Fruit fly (Drosophila melanogaster) whole organism, embryonic: ENCODE data around the gene pod1.
A peak's percentile ranks its signal among the peaks of the same experiment; 100 is the strongest.

ENCODE experiments used
- Blimp-1 ChIP-seq: fragments of 200-800 bp; sonication (Bioruptor generic); optimal IDR thresholded peaks from 3 replicates; lab custom pipeline; 2018; ENCODE audit warnings: missing biosample characterization, missing genetic modification characterization, mild to moderate bottlenecking, moderate library complexity, missing genetic modification reagents
- BtbVII ChIP-seq: fragments of 200-800 bp; sonication (Bioruptor generic); optimal IDR thresholded peaks from 3 replicates; lab custom pipeline; 2017; ENCODE audit warnings: missing biosample characterization, mild to moderate bottlenecking, missing genetic modification characterization
- CG10462 ChIP-seq: fragments of 200-800 bp; sonication (Bioruptor generic); optimal IDR thresholded peaks from 2 replicates; lab custom pipeline; 2016; ENCODE audit warnings: missing biosample characterization, missing genetic modification characterization
- CG11398 ChIP-seq: fragments of 200-800 bp; sonication (Bioruptor generic); optimal IDR thresholded peaks from 2 replicates; lab custom pipeline; 2016; ENCODE audit warnings: missing biosample characterization, missing genetic modification characterization
- CG12104 ChIP-seq: fragments of 200-800 bp; sonication (Bioruptor generic); optimal IDR thresholded peaks from 3 replicates; lab custom pipeline; 2016; ENCODE audit warnings: missing biosample characterization, missing genetic modification characterization
- CG1233 ChIP-seq: fragments of 200-800 bp; sonication (Bioruptor generic); optimal IDR thresholded peaks from 4 replicates; lab custom pipeline; 2018; ENCODE audit warnings: missing biosample characterization, mild to moderate bottlenecking, missing genetic modification characterization
- CG13123 ChIP-seq: fragments of 200-800 bp; sonication (Bioruptor generic); optimal IDR thresholded peaks from 2 replicates; lab custom pipeline; 2016; ENCODE audit warnings: missing biosample characterization, missing genetic modification characterization
- CG17328 ChIP-seq: fragments of 200-800 bp; sonication (Bioruptor generic); IDR thresholded peaks from 2 replicates; pipeline ENCODE4 v1.3.6; 2022; ENCODE audit warnings: missing biosample characterization, missing genetic modification characterization
- CG32767 ChIP-seq: fragments of 200-800 bp; sonication (Bioruptor generic); IDR thresholded peaks from 2 replicates; pipeline ENCODE4 v1.3.6; 2022; ENCODE audit warnings: missing biosample characterization, missing genetic modification characterization
- CG32772 ChIP-seq: fragments of 200-800 bp; sonication (Bioruptor generic); IDR thresholded peaks from 2 replicates; pipeline ENCODE4 v1.3.6; 2022; ENCODE audit warnings: missing biosample characterization, missing genetic modification characterization
- CG3281 ChIP-seq: fragments of 200-800 bp; sonication (Bioruptor generic); optimal IDR thresholded peaks from 3 replicates; lab custom pipeline; 2017; ENCODE audit warnings: missing biosample characterization, mild to moderate bottlenecking, missing genetic modification characterization
- CG3726 ChIP-seq: fragments of 200-800 bp; sonication (Bioruptor generic); IDR thresholded peaks from 3 replicates; pipeline ENCODE4, ENCODE4 v1.3.6; 2022; ENCODE audit warnings: missing biosample characterization, missing genetic modification characterization
- CG7786 ChIP-seq: fragments of 200-800 bp; sonication (Bioruptor generic); optimal IDR thresholded peaks from 2 replicates; lab custom pipeline; 2016; ENCODE audit warnings: missing biosample characterization, missing genetic modification characterization
- CG8290 ChIP-seq, 3 experiments: fragments of 200-800 bp; sonication (Bioruptor generic); optimal IDR thresholded peaks; 2 replicates each; lab custom pipeline; 2016 to 2019; ENCODE audit warnings: missing biosample characterization in 3 of 3, missing genetic modification characterization in 3 of 3, mild to moderate bottlenecking in 2 of 3, moderate library complexity in 1 of 3
- CG9215 ChIP-seq: fragments of 200-800 bp; sonication (Bioruptor generic); IDR thresholded peaks from 2 replicates; pipeline ENCODE4 v1.3.6; 2022; ENCODE audit warnings: missing biosample characterization, missing genetic modification characterization
- CG9817 ChIP-seq: fragments of 200-800 bp; sonication (Bioruptor generic); optimal IDR thresholded peaks from 2 replicates; lab custom pipeline; 2018; ENCODE audit warnings: missing biosample characterization, mild to moderate bottlenecking, missing genetic modification characterization, moderate library complexity
- CoRest ChIP-seq: fragments of 200-800 bp; sonication (Bioruptor generic); optimal IDR thresholded peaks from 3 replicates; lab custom pipeline; 2018; ENCODE audit warnings: missing biosample characterization, mild to moderate bottlenecking, missing genetic modification characterization, moderate library complexity
- E2f2 ChIP-seq: fragments of 200-800 bp; sonication (Bioruptor generic); IDR thresholded peaks from 2 replicates; pipeline ENCODE4 v1.3.6; 2022; ENCODE audit warnings: missing biosample characterization, missing genetic modification characterization
- HLH3B ChIP-seq: fragments of 200-800 bp; sonication (Bioruptor generic); IDR thresholded peaks from 2 replicates; pipeline ENCODE4 v1.3.6; 2022; ENCODE audit warnings: missing biosample characterization, missing genetic modification characterization
- Hand ChIP-seq: fragments of 200-800 bp; sonication (Bioruptor generic); optimal IDR thresholded peaks from 2 replicates; lab custom pipeline; 2017; ENCODE audit warnings: mild to moderate bottlenecking, missing biosample characterization, missing genetic modification reagents, missing genetic modification characterization
- MBD-R2 ChIP-seq: fragments of 200-800 bp; sonication (Bioruptor generic); IDR thresholded peaks from 2 replicates; pipeline ENCODE4 v1.3.6; 2022; ENCODE audit warnings: missing biosample characterization, missing genetic modification characterization
- Myb ChIP-seq: fragments of 200-800 bp; sonication (Bioruptor generic); optimal IDR thresholded peaks from 2 replicates; lab custom pipeline; 2016; ENCODE audit warnings: missing biosample characterization, missing genetic modification characterization
- NC2α ChIP-seq: fragments of 200-800 bp; sonication (Bioruptor generic); optimal IDR thresholded peaks from 2 replicates; lab custom pipeline; 2016; ENCODE audit warnings: missing biosample characterization, missing genetic modification characterization
- Nf-YC ChIP-seq: fragments of 200-800 bp; optimal IDR thresholded peaks from 3 replicates; lab custom pipeline; 2019; ENCODE audit warnings: missing biosample characterization, mild to moderate bottlenecking, missing genetic modification characterization, moderate library complexity
- Oli ChIP-seq: fragments of 200-800 bp; sonication (Bioruptor generic); optimal IDR thresholded peaks from 2 replicates; lab custom pipeline; 2018; ENCODE audit warnings: missing biosample characterization, mild to moderate bottlenecking, missing genetic modification characterization, moderate library complexity
- Poxn ChIP-seq: fragments of 200-800 bp; sonication (Bioruptor generic); IDR thresholded peaks from 2 replicates; pipeline ENCODE4 v1.3.6; 2022; ENCODE audit warnings: missing biosample characterization, missing genetic modification characterization
- Ravus ChIP-seq: fragments of 200-800 bp; sonication (Bioruptor generic); IDR thresholded peaks from 2 replicates; pipeline ENCODE4 v1.3.6; 2022; ENCODE audit warnings: missing biosample characterization, missing genetic modification characterization
- Scr ChIP-seq: fragments of 200-800 bp; sonication (Bioruptor generic); IDR thresholded peaks from 2 replicates; pipeline ENCODE4 v1.3.6; 2022; ENCODE audit warnings: missing biosample characterization, missing genetic modification characterization; ENCODE audit not compliant: partially characterized antibody
- Usf ChIP-seq: fragments of 200-800 bp; sonication (Bioruptor generic); optimal IDR thresholded peaks from 2 replicates; lab custom pipeline; 2017; ENCODE audit warnings: missing genotype, missing biosample characterization, missing genetic modification characterization
- al ChIP-seq: fragments of 200-800 bp; sonication (Bioruptor generic); IDR thresholded peaks from 2 replicates; pipeline ENCODE4 v1.3.6; 2022; ENCODE audit warnings: missing biosample characterization, missing genetic modification characterization
- amos ChIP-seq: fragments of 200-800 bp; sonication (Bioruptor generic); IDR thresholded peaks from 2 replicates; pipeline ENCODE4 v1.3.6; 2022; ENCODE audit warnings: missing biosample characterization, missing genetic modification characterization; ENCODE audit not compliant: partially characterized antibody
- chn ChIP-seq: fragments of 200-800 bp; sonication (Bioruptor generic); optimal IDR thresholded peaks from 2 replicates; lab custom pipeline; 2016; ENCODE audit warnings: missing biosample characterization, missing genetic modification characterization
- crp ChIP-seq, 2 experiments: fragments of 200-800 bp; sonication (Bioruptor generic); optimal IDR thresholded peaks; 2 replicates in 1 of 2; 3 replicates in 1 of 2; lab custom pipeline; 2017; ENCODE audit warnings: missing biosample characterization in 2 of 2, missing genetic modification characterization in 2 of 2, mild to moderate bottlenecking in 1 of 2, moderate library complexity in 1 of 2
- disco-r ChIP-seq: fragments of 200-800 bp; sonication (Bioruptor generic); optimal IDR thresholded peaks from 2 replicates; lab custom pipeline; 2016; ENCODE audit warnings: missing biosample characterization, missing genetic modification characterization
- esg ChIP-seq: fragments of 200-800 bp; sonication (Bioruptor generic); conservative IDR thresholded peaks from 2 replicates; pipeline ENCODE4 v1.3.6; 2022; ENCODE audit warnings: missing biosample characterization, missing genetic modification characterization
- eyg ChIP-seq: fragments of 200-800 bp; sonication (Bioruptor generic); optimal IDR thresholded peaks from 3 replicates; lab custom pipeline; 2016; ENCODE audit warnings: missing biosample characterization, missing genetic modification characterization
- gcm ChIP-seq: fragments of 200-800 bp; sonication (Bioruptor generic); optimal IDR thresholded peaks from 2 replicates; lab custom pipeline; 2019; ENCODE audit warnings: missing biosample characterization, mild to moderate bottlenecking, missing genetic modification characterization, moderate library complexity
- inv ChIP-seq: fragments of 200-800 bp; sonication (Bioruptor generic); IDR thresholded peaks from 2 replicates; pipeline ENCODE4 v1.3.6; 2022; ENCODE audit warnings: missing biosample characterization, missing genetic modification characterization; ENCODE audit not compliant: partially characterized antibody
- jumu ChIP-seq: fragments of 200-800 bp; sonication (Bioruptor generic); optimal IDR thresholded peaks from 3 replicates; lab custom pipeline; 2016; ENCODE audit warnings: missing biosample characterization, missing genetic modification characterization
- mirr ChIP-seq: fragments of 200-800 bp; sonication (Bioruptor generic); optimal IDR thresholded peaks from 3 replicates; lab custom pipeline; 2018; ENCODE audit warnings: missing biosample characterization, mild to moderate bottlenecking, missing genetic modification characterization
- nmo ChIP-seq: fragments of 200-800 bp; sonication (Bioruptor generic); optimal IDR thresholded peaks from 2 replicates; lab custom pipeline; 2018; ENCODE audit warnings: missing biosample characterization, mild to moderate bottlenecking, missing genetic modification characterization, moderate library complexity
- pho ChIP-seq: fragments of 200-800 bp; sonication (Bioruptor generic); optimal IDR thresholded peaks from 2 replicates; lab custom pipeline; 2016; ENCODE audit warnings: missing biosample characterization, missing genetic modification characterization
- prd ChIP-seq, 3 experiments: fragments of >200 bp in 2 of 3; fragments of 200-800 bp in 1 of 3; sonication (Bioruptor generic) in 1 of 3; optimal IDR thresholded peaks in 2 of 3; IDR thresholded peaks in 1 of 3; 2 replicates in 2 of 3; 3 replicates in 1 of 3; pipeline versions ENCODE4 v1.3.6 to Lab custom; 2017 to 2022; ENCODE audit warnings: missing biosample characterization in 1 of 3, missing genetic modification characterization in 1 of 3
- pros ChIP-seq: fragments of 200-800 bp; sonication (Bioruptor generic); optimal IDR thresholded peaks from 3 replicates; lab custom pipeline; 2019; ENCODE audit warnings: missing biosample characterization, mild to moderate bottlenecking, missing genetic modification characterization, moderate library complexity
- ro ChIP-seq: fragments of 200-800 bp; sonication (Bioruptor generic); IDR thresholded peaks from 2 replicates; pipeline ENCODE4 v1.3.6; 2022; ENCODE audit warnings: missing biosample characterization, missing genetic modification characterization
- sd ChIP-seq: fragments of 200-800 bp; sonication (Bioruptor generic); optimal IDR thresholded peaks from 3 replicates; lab custom pipeline; 2018; ENCODE audit warnings: missing biosample characterization, mild to moderate bottlenecking, missing genetic modification characterization, moderate library complexity
- toy ChIP-seq: fragments of 200-800 bp; sonication (Bioruptor generic); IDR thresholded peaks from 2 replicates; pipeline ENCODE4 v1.3.6; 2022; ENCODE audit warnings: missing biosample characterization, missing genetic modification characterization
- wek ChIP-seq: fragments of 200-800 bp; sonication (Bioruptor generic); optimal IDR thresholded peaks from 3 replicates; lab custom pipeline; 2018; ENCODE audit warnings: missing biosample characterization, mild to moderate bottlenecking, missing genetic modification characterization, moderate library complexity
- z ChIP-seq: fragments of 200-800 bp; sonication (Bioruptor generic); IDR thresholded peaks from 3 replicates; pipeline ENCODE4 v1.3.6; 2022; ENCODE audit warnings: missing biosample characterization, missing genetic modification characterization

The pod1 gene

DNA sequence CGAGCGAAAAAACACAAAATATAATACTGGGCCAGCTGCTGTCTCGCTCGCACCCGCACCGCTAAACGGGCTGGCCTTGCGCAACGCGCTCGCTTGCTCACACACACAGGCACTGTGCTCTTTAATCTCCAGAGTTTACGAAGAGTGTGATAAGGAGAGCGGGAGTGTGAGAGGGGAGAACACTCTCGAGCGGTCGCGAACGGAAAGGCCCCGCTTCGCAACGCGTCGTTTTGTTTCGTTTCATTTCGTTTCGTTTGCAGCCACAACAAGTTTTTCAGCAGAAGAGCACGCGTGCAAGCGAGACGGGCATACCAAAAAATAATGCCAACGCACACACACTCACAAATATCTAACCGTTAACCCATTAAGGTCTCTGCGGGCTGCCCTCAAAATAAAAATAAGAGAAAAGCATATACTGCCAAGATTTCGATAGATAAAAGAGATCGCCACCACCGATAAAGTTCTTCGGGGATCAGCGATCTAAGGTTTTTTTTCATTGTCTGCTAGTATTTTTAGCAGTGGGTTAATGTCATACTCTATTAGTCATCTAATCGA lies 58.1 kb downstream of the pod1 start (continued):
- TF ChIP-seq CG32767: peak; percentile 62; the same call in 1 of the 2 replicates
- TF ChIP-seq CG12104: peak; percentile 40
- peak; percentile 52 for TF ChIP-seq nmo (GFP tag; lab: Kevin White, UChicago)
- peak; percentile 22 for TF ChIP-seq Blimp-1 (GFP tag; lab: Kevin White, UChicago)
- no peak for TF ChIP-seq CG10462 (GFP tag; lab: Kevin White, UChicago)
- TF ChIP-seq z: peak; percentile 66; the same call in 1 of the 3 replicates
- no peak for TF ChIP-seq CG13123 (GFP tag; lab: Kevin White, UChicago)
- TF ChIP-seq chn (GFP tag; lab: Kevin White, UChicago): no peak
- no peak for TF ChIP-seq jumu (GFP tag; lab: Kevin White, UChicago)
- no peak for TF ChIP-seq disco-r (GFP tag; lab: Kevin White, UChicago)
- TF ChIP-seq pho (GFP tag; lab: Kevin White, UChicago): peak; percentile 40
- peak; percentile 18 for TF ChIP-seq BtbVII (GFP tag; lab: Kevin White, UChicago)
- peak; percentile 55; the same call in 1 of the 2 replicates for TF ChIP-seq HLH3B
- TF ChIP-seq CG3726: no peak
- peak; percentile 100 for TF ChIP-seq CG1233 (GFP tag; lab: Kevin White, UChicago)
- TF ChIP-seq E2f2: peak; percentile 36; the same call in 1 of the 2 replicates
- TF ChIP-seq Nf-YC (tag; lab: Kevin White, UChicago): peak; percentile 66
- TF ChIP-seq prd (optimal IDR thresholded peaks at IDR 0.05; lab: Kevin White, UChicago): no peak
- peak; percentile 74 for TF ChIP-seq prd (GFP tag; IDR thresholded peaks at IDR 0.05; lab: Robert Waterston, UW)
- peak; percentile 66 for TF ChIP-seq al (GFP tag; lab: Robert Waterston, UW)
- TF ChIP-seq Hand (GFP tag; lab: Kevin White, UChicago): no peak
- peak; percentile 46; the same call in 1 of the 2 replicates for TF ChIP-seq CG9215
- no peak for TF ChIP-seq NC2α (GFP tag; lab: Kevin White, UChicago)
- peak; percentile 23 for TF ChIP-seq Oli (tag; lab: Kevin White, UChicago)
- no peak for TF ChIP-seq CG8290 (GFP tag; optimal IDR thresholded peaks at IDR 0.05; lab: Kevin White, UChicago)
- peak; percentile 39 to 81 for TF ChIP-seq CG8290 (tag; optimal IDR thresholded peaks at IDR 0.05; lab: Kevin White, UChicago)
- TF ChIP-seq CG17328 (GFP tag; lab: Robert Waterston, UW): 0 out of 2 replicates have a peak, but pooled peaks have one; percentile 5
- TF ChIP-seq Myb (GFP tag; lab: Kevin White, UChicago): peak; percentile 51
- no peak for TF ChIP-seq crp (GFP tag; optimal IDR thresholded peaks at IDR 0.05; lab: Kevin White, UChicago)
- TF ChIP-seq amos (GFP tag; lab: Robert Waterston, UW): no peak
- TF ChIP-seq Scr (GFP tag; lab: Robert Waterston, UW): peak; percentile 45
- no peak for TF ChIP-seq CG11398
- TF ChIP-seq mirr (GFP tag; lab: Kevin White, UChicago): peak; percentile 86
- TF ChIP-seq toy (GFP tag; lab: Robert Waterston, UW): peak; percentile 38; the same call in 1 of the 2 replicates
- TF ChIP-seq Usf: peak; percentile 42
- peak; percentile 91 for TF ChIP-seq pros (GFP tag; lab: Kevin White, UChicago)
- TF ChIP-seq sd: peak; percentile 77
- TF ChIP-seq eyg (GFP tag; lab: Kevin White, UChicago): peak; percentile 20
- no peak for TF ChIP-seq Ravus (GFP tag; lab: Robert Waterston, UW)
- TF ChIP-seq inv (GFP tag; lab: Robert Waterston, UW): no peak
- no peak for TF ChIP-seq ro (GFP tag; lab: Robert Waterston, UW)
- TF ChIP-seq CG32772: peak; percentile 66
- no peak for TF ChIP-seq wek (GFP tag; lab: Kevin White, UChicago)
- TF ChIP-seq esg (GFP tag; lab: Robert Waterston, UW): peak; percentile 67
- TF ChIP-seq CoRest (tag; lab: Kevin White, UChicago): peak; percentile 34
- peak; percentile 70 for TF ChIP-seq CG3281 (GFP tag; lab: Kevin White, UChicago)
- TF ChIP-seq gcm (GFP tag; lab: Kevin White, UChicago): no peak
- no peak for TF ChIP-seq Poxn
- TF ChIP-seq CG9817 (tag; lab: Kevin White, UChicago): peak; percentile 44
- peak; percentile 47 for TF ChIP-seq MBD-R2 (GFP tag; lab: Robert Waterston, UW)
- TF ChIP-seq CG7786: peak; percentile 77
